Fruit fly (Drosophila melanogaster): ENCODE results near the gene dnk.

- TF ChIP-seq Fer2 (tag; optimal IDR thresholded peaks at IDR 0.05), result no peak
- TF ChIP-seq chm (GFP tag; IDR thresholded peaks at IDR 0.05), result peak; percentile 69
Observed at dm6 chr3R:18997388-18998287, 16.8 kb downstream of the dnk start.

Data from whole organism, embryonic.